Worm (Caenorhabditis elegans): ENCODE measurements around the gene dop-1.
A peak's percentile ranks its signal among the peaks of the same experiment; 100 is the strongest.

dop-1 gene

DNA sequence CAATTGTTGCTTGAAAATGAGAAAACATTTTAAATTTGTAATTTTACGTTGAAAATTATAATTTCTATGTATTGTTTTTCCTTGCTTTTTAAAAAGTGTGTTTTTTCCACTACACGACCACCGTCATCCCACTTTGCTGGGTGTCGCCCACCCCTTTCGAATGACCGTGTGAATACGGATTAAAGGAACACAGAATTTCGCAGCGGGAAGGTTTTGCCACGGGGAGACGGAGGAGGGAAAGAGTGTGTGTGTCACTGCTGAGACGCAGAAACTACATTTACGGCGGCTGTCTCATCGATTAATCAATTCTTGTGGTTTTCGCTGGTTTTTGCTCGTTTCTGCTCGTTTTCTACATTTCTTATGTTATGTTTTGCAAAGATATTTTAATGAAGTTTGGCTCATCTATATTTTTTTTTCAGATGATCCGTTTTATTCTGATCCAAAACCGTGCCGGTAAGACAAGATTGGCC lies 39.2 kb upstream of the dop-1 start, which contains the start of gene aps-2:
TSS of gene aps-2 (plus strand) at position 420 of the 470 bp plus-strand sequence.
- TF ChIP-seq F33H1.4 (GFP tag; IDR thresholded peaks at IDR 0.05), result peak; percentile 53
- no peak for TF ChIP-seq F57C9.4 (tag; optimal IDR thresholded peaks at IDR 0.05)
- no peak for TF ChIP-seq chd-7 (tag; optimal IDR thresholded peaks at IDR 0.05)
- peak; percentile 65; the same call in 1 of the 2 replicates for TF ChIP-seq hmg-1.2 (GFP tag; IDR thresholded peaks at IDR 0.05)
- peak; percentile 47 for TF ChIP-seq nhr-80 (tag; optimal IDR thresholded peaks at IDR 0.05)
- no peak for TF ChIP-seq lin-40 (tag; optimal IDR thresholded peaks at IDR 0.05)
- peak; percentile 67 for TF ChIP-seq mcd-1 (GFP tag; IDR thresholded peaks at IDR 0.05)
- peak; percentile 49; the same call in 1 of the 2 replicates for TF ChIP-seq dox-1 (GFP tag; IDR thresholded peaks at IDR 0.05)
- TF ChIP-seq rec-8 (tag; optimal IDR thresholded peaks at IDR 0.05), result no peak
- TF ChIP-seq hrde-1 (tag; optimal IDR thresholded peaks at IDR 0.05; ENCODE audit: borderline replicate concordance), result no peak
- TF ChIP-seq attf-5 (GFP tag; optimal IDR thresholded peaks at IDR 0.05), result peak; percentile 52
- TF ChIP-seq tbp1 (GFP tag; optimal IDR thresholded peaks at IDR 0.05), result peak; percentile 1
- no peak for TF ChIP-seq mes-4 (tag; optimal IDR thresholded peaks at IDR 0.05)

DNA sequence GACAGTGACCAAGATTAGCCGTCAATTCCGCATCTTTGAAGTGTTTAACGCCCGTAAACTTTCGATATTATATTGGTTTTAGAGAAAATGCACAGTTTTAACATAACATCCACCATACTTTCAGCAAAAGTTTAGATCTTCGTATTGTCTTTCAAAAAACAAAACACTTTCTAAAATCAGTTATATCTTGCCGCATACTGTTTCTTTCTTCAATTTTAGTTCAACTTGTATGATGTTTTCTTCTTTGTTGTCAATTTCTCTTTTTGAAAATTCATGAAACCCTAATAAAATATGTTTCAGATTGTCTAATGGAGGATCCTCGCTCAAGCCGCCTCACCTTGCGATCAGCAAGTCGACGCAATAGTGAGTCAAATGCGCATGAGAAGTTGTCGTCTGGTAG lies 35.2 kb upstream of the dop-1 start, which contains the start of gene F02E8.4:
TSS of gene F02E8.4 (plus strand) at position 301 of the 400 bp plus-strand sequence.
- TF ChIP-seq rpc-1 (optimal IDR thresholded peaks at IDR 0.05) (no peak), rpc-1 (tag; optimal IDR thresholded peaks at IDR 0.05) (no peak), hmg-20 (GFP tag; IDR thresholded peaks at IDR 0.05) (no peak), B0261.1 (tag; optimal IDR thresholded peaks at IDR 0.05) (no peak)

DNA sequence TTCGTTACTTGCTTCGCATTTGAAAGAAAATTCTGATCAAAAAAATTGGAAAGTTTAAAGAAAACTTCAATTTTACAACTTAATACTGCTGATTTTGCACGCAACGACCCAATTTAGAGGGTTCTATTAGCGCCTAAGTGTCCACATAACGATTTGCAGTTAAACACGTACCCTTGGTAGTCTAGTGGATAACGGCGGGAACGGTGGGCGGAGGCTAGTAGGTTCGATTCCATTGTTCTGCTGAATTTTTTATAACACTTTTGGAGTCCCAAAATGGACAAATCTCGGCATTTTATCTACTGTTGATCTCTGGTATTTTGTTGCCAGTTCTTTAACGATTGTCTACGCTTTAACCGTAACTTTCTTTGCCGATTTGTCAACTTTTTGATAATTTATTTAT lies 34.5 kb upstream of the dop-1 start:
- peak; percentile 13; the same call in 1 of the 2 replicates for TF ChIP-seq ekl-4 (GFP tag; IDR thresholded peaks at IDR 0.05)
- TF ChIP-seq mes-4 (tag; optimal IDR thresholded peaks at IDR 0.05), result no peak
- TF ChIP-seq die-1 (tag; optimal IDR thresholded peaks at IDR 0.05), result peak; percentile 70
- TF ChIP-seq ZK185.1 (tag; optimal IDR thresholded peaks at IDR 0.05; ENCODE audit: poor library complexity, severe bottlenecking), result peak; percentile 39
- peak; percentile 86 for TF ChIP-seq snpc-1.3 (tag; optimal IDR thresholded peaks at IDR 0.05; ENCODE audit: insufficient read depth)
- peak; percentile 57 for TF ChIP-seq F57A8.1 (GFP tag; optimal IDR thresholded peaks at IDR 0.05)
- no peak for TF ChIP-seq C17E4.6 (GFP tag; IDR thresholded peaks at IDR 0.05)
- TF ChIP-seq ztf-26 (tag; optimal IDR thresholded peaks at IDR 0.05), result no peak
- TF ChIP-seq K12H6.12 (tag; optimal IDR thresholded peaks at IDR 0.05), result no peak
- TF ChIP-seq mxl-1 (tag; optimal IDR thresholded peaks at IDR 0.05), result no peak
- no peak for TF ChIP-seq ceh-79 (tag; optimal IDR thresholded peaks at IDR 0.05)
- TF ChIP-seq Y95B8A.8 (GFP tag; IDR thresholded peaks at IDR 0.05), result no peak
- no peak for TF ChIP-seq Y53F4B.3 (GFP tag; IDR thresholded peaks at IDR 0.05)
- TF ChIP-seq nfya-1 (tag; optimal IDR thresholded peaks at IDR 0.05; ENCODE audit: borderline replicate concordance, insufficient read depth), result no peak
- TF ChIP-seq snpc-3.4 (tag; optimal IDR thresholded peaks at IDR 0.05), result no peak
- TF ChIP-seq B0035.1 (tag; optimal IDR thresholded peaks at IDR 0.05), result no peak
- no peak for TF ChIP-seq B0019.2 (GFP tag; conservative IDR thresholded peaks at IDR 0.05)
- no peak for TF ChIP-seq lin-40 (tag; optimal IDR thresholded peaks at IDR 0.05)
- TF ChIP-seq ama-1 (optimal IDR thresholded peaks at IDR 0.05), result no peak
- TF ChIP-seq ama-1 (GFP tag; optimal IDR thresholded peaks at IDR 0.05), result peak in 1 of 2 experiments; percentile 35
- TF ChIP-seq lin-54 (GFP tag; optimal IDR thresholded peaks at IDR 0.05), result no peak
- no peak for TF ChIP-seq hlh-12 (tag; optimal IDR thresholded peaks at IDR 0.05)
- TF ChIP-seq ets-4 (GFP tag; optimal IDR thresholded peaks at IDR 0.05), result no peak
- TF ChIP-seq ceh-100 (GFP tag; IDR thresholded peaks at IDR 0.05), result no peak
- peak; percentile 68 for TF ChIP-seq D2030.7 (GFP tag; IDR thresholded peaks at IDR 0.05)
- no peak for TF ChIP-seq F37B4.10 (GFP tag; IDR thresholded peaks at IDR 0.05)
- TF ChIP-seq lsl-1 (GFP tag; optimal IDR thresholded peaks at IDR 0.05), result no peak
- TF ChIP-seq F33H1.4 (GFP tag; IDR thresholded peaks at IDR 0.05), result no peak
- no peak for TF ChIP-seq ztf-6 (GFP tag; IDR thresholded peaks at IDR 0.05)
- TF ChIP-seq F22D6.2 (tag; optimal IDR thresholded peaks at IDR 0.05), result no peak
- TF ChIP-seq F10E7.11 (tag; optimal IDR thresholded peaks at IDR 0.05), result no peak
- no peak for TF ChIP-seq madf-3 (GFP tag; IDR thresholded peaks at IDR 0.05)

Measured in whole organism, young adult.